Fruit fly (Drosophila melanogaster) whole organism, adult: ENCODE data around the gene toy.

Source experiments
- CG11617 ChIP-seq: fragments of 200-800 bp; sonication (Bioruptor generic); optimal IDR thresholded peaks from 2 replicates; lab custom pipeline; 2017; ENCODE audit warnings: mild to moderate bottlenecking, missing biosample characterization, missing genetic modification reagents, missing genetic modification characterization
- CG12768 ChIP-seq: fragments of 200-800 bp; sonication (Bioruptor generic); optimal IDR thresholded peaks from 2 replicates; lab custom pipeline; 2017; ENCODE audit warnings: missing biosample characterization, missing genetic modification characterization, mild to moderate bottlenecking, moderate library complexity, missing genetic modification reagents
- CG14711 ChIP-seq: fragments of 200-800 bp; sonication (Bioruptor generic); optimal IDR thresholded peaks from 2 replicates; lab custom pipeline; 2018; ENCODE audit warnings: missing biosample characterization, mild to moderate bottlenecking, missing genetic modification characterization, moderate library complexity
- CG1620 ChIP-seq: fragments of 200-800 bp; sonication (Bioruptor generic); optimal IDR thresholded peaks from 2 replicates; lab custom pipeline; 2016; ENCODE audit warnings: missing biosample characterization, missing genetic modification characterization
- CG33017 ChIP-seq: fragments of 200-800 bp; sonication (Bioruptor generic); optimal IDR thresholded peaks from 2 replicates; lab custom pipeline; 2018; ENCODE audit warnings: missing biosample characterization, mild to moderate bottlenecking, missing genetic modification characterization, moderate library complexity
- CG5204 ChIP-seq: fragments of 200-800 bp; sonication (Bioruptor generic); optimal IDR thresholded peaks from 2 replicates; lab custom pipeline; 2016; ENCODE audit warnings: missing biosample characterization, missing genetic modification characterization
- Hr96 ChIP-seq: fragments of 200-800 bp; sonication (Bioruptor generic); optimal IDR thresholded peaks from 2 replicates; lab custom pipeline; 2016; ENCODE audit warnings: missing biosample characterization, missing genetic modification characterization
- Mnt ChIP-seq: fragments of 200-800 bp; sonication (Bioruptor generic); optimal IDR thresholded peaks from 2 replicates; lab custom pipeline; 2016; ENCODE audit warnings: missing biosample characterization, mild to moderate bottlenecking, missing genetic modification characterization
- bab1 ChIP-seq: fragments of 200-800 bp; sonication (Bioruptor generic); optimal IDR thresholded peaks from 3 replicates; lab custom pipeline; 2019; ENCODE audit warnings: missing biosample characterization, mild to moderate bottlenecking, missing genetic modification characterization, moderate library complexity
- kay ChIP-seq: fragments of 200-800 bp; sonication (Bioruptor generic); peaks from one replicate; lab custom pipeline; 2016; ENCODE audit warnings: missing biosample characterization, missing genetic modification characterization, borderline replicate concordance
- ovo ChIP-seq: fragments of 200-800 bp; sonication (Bioruptor generic); optimal IDR thresholded peaks from 2 replicates; lab custom pipeline; 2016; ENCODE audit warnings: missing biosample characterization, missing genetic modification characterization
- pad ChIP-seq: fragments of 200-800 bp; sonication (Bioruptor generic); optimal IDR thresholded peaks from 3 replicates; lab custom pipeline; 2017; ENCODE audit warnings: missing biosample characterization, missing genetic modification characterization, mild to moderate bottlenecking, moderate library complexity, missing genetic modification reagents
- tj ChIP-seq: fragments of 200-800 bp; sonication (Bioruptor generic); optimal IDR thresholded peaks from 3 replicates; lab custom pipeline; 2017; ENCODE audit warnings: missing biosample characterization, mild to moderate bottlenecking, missing genetic modification characterization, moderate library complexity
- toe ChIP-seq: fragments of 200-800 bp; sonication (Bioruptor generic); optimal IDR thresholded peaks from 2 replicates; lab custom pipeline; 2016; ENCODE audit warnings: missing biosample characterization, missing genetic modification characterization

dm6 chr4:1031687-1032140, 42.2 kb downstream of the toy start, which contains the start of gene CG11076:
- TF ChIP-seq Mnt: peak; percentile 85
- peak; percentile 87 for TF ChIP-seq bab1
- peak; percentile 46 for TF ChIP-seq CG1620 (GFP tag; lab: Kevin White, UChicago)
- TF ChIP-seq CG14711 (tag; lab: Kevin White, UChicago): peak; percentile 45
- TF ChIP-seq kay: peak; percentile 91
- TF ChIP-seq Hr96 (GFP tag; lab: Kevin White, UChicago): no peak
- peak; percentile 49 for TF ChIP-seq tj (GFP tag; lab: Kevin White, UChicago)
- TF ChIP-seq CG12768 (GFP tag; lab: Kevin White, UChicago): peak; percentile 3
- peak; percentile 48 for TF ChIP-seq CG5204
- TF ChIP-seq pad: peak; percentile 10
- no peak for TF ChIP-seq toe (GFP tag; lab: Kevin White, UChicago)
- TF ChIP-seq CG33017 (tag; lab: Kevin White, UChicago): peak; percentile 68
- peak; percentile 21 for TF ChIP-seq ovo (GFP tag; lab: Kevin White, UChicago)
- peak; percentile 77 for TF ChIP-seq CG11617
